Fruit fly (Drosophila melanogaster): ENCODE measurements around the gene CG32718.

dm6 chrX:7764682-7765081 lies 13.3 kb upstream of the CG32718 start, which contains the start of gene Ir7a:
- TF ChIP-seq CG6689 (GFP tag; IDR thresholded peaks at IDR 0.05) = no peak
- TF ChIP-seq NC2α (GFP tag; optimal IDR thresholded peaks at IDR 0.05) = no peak
- TF ChIP-seq CG15696 (tag; optimal IDR thresholded peaks at IDR 0.05) = no peak
- TF ChIP-seq Hmx (GFP tag; optimal IDR thresholded peaks at IDR 0.05) = no peak
- no peak for TF ChIP-seq odd (GFP tag; optimal IDR thresholded peaks at IDR 0.05)
- no peak for TF ChIP-seq crc (GFP tag; optimal IDR thresholded peaks at IDR 0.05)
- no peak for TF ChIP-seq Sry-δ (GFP tag; optimal IDR thresholded peaks at IDR 0.05)
- no peak for TF ChIP-seq fd3F (GFP tag; optimal IDR thresholded peaks at IDR 0.05)
- no peak for TF ChIP-seq grn (GFP tag; optimal IDR thresholded peaks at IDR 0.05)
- no peak for TF ChIP-seq hkb (optimal IDR thresholded peaks at IDR 0.05)
- no peak for TF ChIP-seq hkb (GFP tag; IDR thresholded peaks at IDR 0.05)
- no peak for TF ChIP-seq Ravus (GFP tag; IDR thresholded peaks at IDR 0.05)
- TF ChIP-seq z (GFP tag; IDR thresholded peaks at IDR 0.05) = no peak
- TF ChIP-seq jigr1 (GFP tag; IDR thresholded peaks at IDR 0.05) = no peak
- no peak for TF ChIP-seq ttk (GFP tag; IDR thresholded peaks at IDR 0.05)

All from whole organism, embryonic.